Worm (Caenorhabditis elegans) whole organism, L4/young adult: ENCODE measurements around the gene D1054.19.

ENCODE experiments used
- W03F9.2 ChIP-seq: fragments of 150-350 bp; optimal IDR thresholded peaks from 2 replicates; lab custom pipeline; 2014; ENCODE audit warnings: missing biosample characterization, missing genetic modification characterization
- dao-5 ChIP-seq: sonication (generic microtip); optimal IDR thresholded peaks from 2 replicates; lab custom pipeline; 2016; ENCODE audit warnings: missing genotype, missing genetic modification characterization, moderate library complexity, missing compliant biosample characterization
- him-1 ChIP-seq: sonication (generic microtip); optimal IDR thresholded peaks from 2 replicates; lab custom pipeline; 2016; ENCODE audit warnings: missing genotype, missing genetic modification reagents, missing genetic modification characterization, missing compliant biosample characterization

The D1054.19 gene

DNA sequence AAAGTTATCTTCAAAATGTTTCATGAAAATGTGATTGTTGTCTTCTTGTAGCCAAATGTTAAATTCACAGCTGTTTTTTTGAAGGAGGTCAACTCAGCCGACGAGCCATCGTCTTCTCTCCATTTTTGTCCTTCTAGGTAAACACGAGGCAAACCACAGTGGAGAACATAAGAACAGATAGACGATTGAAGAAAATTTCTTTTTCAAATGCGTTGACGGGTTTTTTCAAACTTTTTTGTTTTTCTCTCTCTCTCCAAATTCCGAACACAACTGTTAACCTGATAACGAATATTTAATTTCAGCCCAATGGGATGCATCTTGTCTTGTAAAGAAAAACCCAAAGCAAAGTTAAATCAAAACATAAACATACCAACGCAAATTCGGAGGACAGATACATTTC is at the start of gene D1054.19:
TSS of gene D1054.19 (plus strand) at position 301 of the 400 bp plus-strand sequence.
- no peak for TF ChIP-seq dao-5 (tag; lab: Kevin White, UChicago)
- TF ChIP-seq him-1 (tag; lab: Kevin White, UChicago): no peak
- TF ChIP-seq W03F9.2: no peak

ce11 chrV:10747263-10747951 is 48.2 kb upstream of the D1054.19 start, which contains the start of the genes selt-1.2 and F28H7.2:
Gene selt-1.2 (minus strand): TSS chrV:10747363.
Gene F28H7.2 (plus strand): TSS chrV:10747901.
- TF ChIP-seq dao-5 (tag; lab: Kevin White, UChicago) (no peak), him-1 (tag; lab: Kevin White, UChicago) (no peak), W03F9.2 (no peak)

DNA sequence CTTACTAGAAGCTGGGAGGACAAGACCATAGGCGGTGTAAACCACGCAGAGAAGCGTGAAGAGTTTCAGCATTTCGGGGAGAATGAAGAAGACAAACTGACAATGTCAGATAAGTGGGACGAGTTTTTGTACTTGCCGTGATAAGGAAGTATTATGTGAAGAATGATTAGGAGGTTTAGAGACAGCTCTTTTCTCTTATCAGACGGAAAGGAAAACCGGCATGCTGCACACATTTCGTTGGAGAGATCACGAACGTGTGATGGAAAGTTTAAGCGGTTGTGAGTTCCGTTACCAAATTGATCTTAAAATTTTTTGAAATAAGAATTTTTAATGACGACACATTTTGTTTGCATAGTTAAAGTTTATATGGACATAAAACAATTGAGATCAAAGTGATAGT is 45.0 kb upstream of the D1054.19 start, which contains the start of gene F28H7.3:
TSS of gene F28H7.3 (minus strand) at position 159 of the 400 bp plus-strand sequence.
- no peak for TF ChIP-seq dao-5 (tag; lab: Kevin White, UChicago)
- no peak for TF ChIP-seq W03F9.2
- no peak for TF ChIP-seq him-1 (tag; lab: Kevin White, UChicago)

DNA sequence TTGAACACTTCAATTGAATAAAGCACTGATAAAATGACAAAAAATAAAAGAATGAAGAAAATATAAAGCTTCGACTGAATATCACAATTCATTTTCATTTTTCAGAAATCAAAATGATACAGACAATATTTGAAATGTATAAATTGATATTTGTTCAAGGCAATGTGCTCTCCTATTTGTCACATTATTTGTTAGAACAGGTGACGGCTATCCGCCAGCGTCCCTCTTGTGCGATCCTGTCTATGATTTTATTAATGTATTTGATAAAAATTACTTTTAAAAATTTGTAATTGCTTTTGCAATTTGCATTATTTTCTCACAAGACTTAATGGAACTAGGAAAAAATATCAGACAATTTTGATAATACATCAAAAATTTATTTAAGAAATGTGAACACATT is 41.5 kb upstream of the D1054.19 start, which contains the start of gene F28H7.7:
TSS of gene F28H7.7 (minus strand) at position 101 of the 400 bp plus-strand sequence.
- TF ChIP-seq dao-5 (tag; lab: Kevin White, UChicago) (no peak), W03F9.2 (no peak), him-1 (tag; lab: Kevin White, UChicago) (no peak)

DNA sequence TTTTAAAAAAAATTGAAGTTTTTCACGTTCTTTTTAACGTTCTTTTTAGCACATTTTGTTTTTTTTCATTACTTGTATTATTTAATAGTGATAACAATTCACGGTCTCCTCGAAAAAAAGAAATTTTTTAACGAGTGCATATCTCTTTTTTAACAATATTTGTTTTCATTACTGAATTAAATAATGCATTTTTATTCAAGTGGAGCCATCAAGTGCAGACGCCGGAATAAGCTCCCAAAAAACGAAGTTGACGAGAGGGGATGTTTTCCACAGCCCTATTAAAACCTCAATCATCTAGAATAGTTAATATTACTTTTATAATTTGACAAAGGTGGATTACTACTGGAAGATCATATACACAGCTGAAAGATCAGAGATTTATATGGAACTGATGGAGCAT is 38.9 kb upstream of the D1054.19 start, which contains the start of gene irld-6:
TSS of gene irld-6 (minus strand) at position 101 of the 400 bp plus-strand sequence.
- TF ChIP-seq W03F9.2 (no peak), dao-5 (tag; lab: Kevin White, UChicago) (no peak), him-1 (tag; lab: Kevin White, UChicago) (no peak)

DNA sequence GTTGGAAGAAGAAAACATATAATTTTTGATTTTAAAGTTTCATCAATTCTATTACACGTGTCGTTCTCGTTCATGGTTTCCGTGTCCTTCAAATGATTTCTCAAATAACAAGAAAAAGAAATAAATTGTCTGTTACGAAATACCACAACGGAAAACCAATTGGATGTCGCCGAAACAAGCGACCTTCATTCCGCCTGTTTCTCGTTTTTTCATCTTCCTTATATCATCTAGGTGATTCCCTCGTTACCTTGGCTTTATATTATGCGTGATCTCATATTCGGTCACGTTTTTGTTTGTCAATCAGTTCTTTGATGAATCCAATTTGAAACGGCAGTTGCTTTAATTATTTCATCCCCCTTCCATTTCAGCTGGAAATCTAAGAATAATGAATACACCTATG is 38.5 kb upstream of the D1054.19 start:
- TF ChIP-seq him-1 (tag; lab: Kevin White, UChicago) (no peak), dao-5 (tag; lab: Kevin White, UChicago) (no peak), W03F9.2 (no peak)

DNA sequence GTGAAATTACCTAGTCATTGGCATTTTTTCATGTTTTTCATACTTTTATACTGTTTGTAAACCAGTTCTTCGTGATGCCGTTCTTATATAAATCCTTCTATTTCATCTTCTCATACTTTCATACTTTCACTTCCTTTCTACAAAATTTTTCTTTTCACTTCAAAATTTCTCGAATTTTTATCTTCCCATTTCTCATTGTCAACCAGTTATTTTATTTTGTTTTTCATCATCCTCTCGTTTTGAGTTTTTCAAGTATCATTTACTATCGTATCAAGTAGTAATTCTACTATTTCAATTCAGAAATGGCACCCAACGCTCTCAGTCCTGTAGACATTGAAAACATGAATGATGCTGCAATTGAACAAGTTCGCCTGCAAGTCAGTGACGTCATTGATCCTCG is 36.9 kb upstream of the D1054.19 start, which contains the start of gene F28H7.8:
TSS of gene F28H7.8 (plus strand) at position 301 of the 400 bp plus-strand sequence.
- TF ChIP-seq W03F9.2 (no peak), him-1 (tag; lab: Kevin White, UChicago) (no peak), dao-5 (tag; lab: Kevin White, UChicago) (no peak)

DNA sequence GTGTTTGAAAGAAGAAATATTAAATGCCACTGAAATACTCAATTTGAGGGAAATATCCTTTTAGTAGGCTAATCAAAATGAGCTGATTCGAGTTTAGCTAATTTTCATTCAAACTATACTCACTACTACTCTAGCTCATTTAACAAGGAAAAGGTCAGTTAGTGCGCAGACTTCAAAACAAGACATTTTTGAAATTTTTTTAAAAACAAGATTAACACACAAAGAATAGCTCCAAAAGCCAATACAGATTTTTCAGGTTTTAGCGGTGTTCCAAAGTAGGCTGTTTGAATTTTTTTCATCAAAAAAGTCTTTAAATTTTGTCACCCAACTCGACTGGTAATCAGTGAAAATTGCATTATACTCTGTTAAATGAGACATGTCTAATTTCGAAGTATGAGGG is 34.8 kb upstream of the D1054.19 start:
- TF ChIP-seq dao-5 (tag; lab: Kevin White, UChicago) (no peak), W03F9.2 (no peak), him-1 (tag; lab: Kevin White, UChicago) (no peak)

DNA sequence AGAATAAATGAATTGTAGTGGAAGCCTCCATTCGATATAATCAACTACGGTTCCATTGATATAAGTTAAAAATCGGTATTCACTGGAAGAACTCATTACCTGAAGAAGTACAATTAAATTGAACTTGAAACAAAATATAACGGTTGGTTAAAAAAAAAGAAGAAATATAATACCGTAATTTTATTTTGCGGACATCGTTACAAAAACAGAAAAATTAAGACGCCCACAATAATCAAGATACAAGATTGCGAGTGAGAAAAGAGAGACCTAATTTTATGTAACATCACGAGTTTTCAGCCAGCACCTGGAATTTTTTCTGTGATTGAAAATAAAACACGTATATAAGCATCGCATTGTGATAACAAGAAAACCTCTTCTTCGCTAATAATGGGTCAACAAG is 32.9 kb upstream of the D1054.19 start, which contains the start of gene sre-6:
TSS of gene sre-6 (minus strand) at position 101 of the 400 bp plus-strand sequence.
- TF ChIP-seq him-1 (tag; lab: Kevin White, UChicago) (no peak), W03F9.2 (no peak), dao-5 (tag; lab: Kevin White, UChicago) (no peak)

DNA sequence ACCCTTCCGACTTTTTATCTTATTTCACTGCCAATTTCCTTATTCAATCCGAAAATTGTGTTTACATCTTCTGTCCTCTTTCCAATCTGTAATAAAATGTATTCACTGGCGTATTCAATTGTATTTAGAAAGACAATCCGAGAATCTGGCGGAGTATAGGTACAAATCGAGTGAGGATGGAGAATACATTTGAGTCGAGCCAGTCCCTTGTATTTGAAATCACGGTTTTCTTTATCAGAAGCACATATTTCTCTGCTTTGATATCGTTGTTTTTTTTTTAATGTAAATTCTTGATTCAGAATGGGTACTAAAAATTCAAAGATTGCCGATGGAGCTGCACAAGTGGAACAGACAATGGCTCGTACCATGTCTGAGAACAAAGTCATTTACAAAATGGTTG is 31.5 kb upstream of the D1054.19 start, which contains the start of gene ocr-1:
TSS of gene ocr-1 (plus strand) at position 301 of the 400 bp plus-strand sequence.
- TF ChIP-seq him-1 (tag; lab: Kevin White, UChicago) (no peak), dao-5 (tag; lab: Kevin White, UChicago) (no peak), W03F9.2 (no peak)

ce11 chrV:10768892-10769291 is 26.7 kb upstream of the D1054.19 start:
- TF ChIP-seq W03F9.2 (no peak), him-1 (tag; lab: Kevin White, UChicago) (no peak), dao-5 (tag; lab: Kevin White, UChicago) (no peak)

ce11 chrV:10770026-10770425 is 25.6 kb upstream of the D1054.19 start, which contains the start of the genes D1054.1 and pas-2:
Gene D1054.1 (minus strand): TSS chrV:10770217.
Gene pas-2 (plus strand): TSS chrV:10770368.
- no peak for TF ChIP-seq him-1 (tag; lab: Kevin White, UChicago)
- TF ChIP-seq W03F9.2: peak; percentile 48
- TF ChIP-seq dao-5 (tag; lab: Kevin White, UChicago): no peak

ce11 chrV:10771390-10771789 is 24.2 kb upstream of the D1054.19 start, which contains the start of gene D1054.3:
Gene D1054.3 (plus strand): TSS chrV:10771451.
- TF ChIP-seq dao-5 (tag; lab: Kevin White, UChicago): no peak
- TF ChIP-seq W03F9.2: no peak
- no peak for TF ChIP-seq him-1 (tag; lab: Kevin White, UChicago)

ce11 chrV:10773216-10773615 is 22.4 kb upstream of the D1054.19 start:
- no peak for TF ChIP-seq him-1 (tag; lab: Kevin White, UChicago)
- no peak for TF ChIP-seq W03F9.2
- TF ChIP-seq dao-5 (tag; lab: Kevin White, UChicago): no peak
